Fruit fly (Drosophila melanogaster) whole organism, embryonic: Measurements from ENCODE around the gene CG34303.

Experiments used
- Atf3 ChIP-seq: fragments of 200-800 bp; sonication (Bioruptor generic); optimal IDR thresholded peaks from 3 replicates; lab custom pipeline; 2016; ENCODE audit warnings: missing biosample characterization, missing genetic modification characterization
- Atf6 ChIP-seq: fragments of 200-800 bp; sonication (Bioruptor generic); IDR thresholded peaks from 2 replicates; pipeline ENCODE4 v1.3.6; 2022; ENCODE audit warnings: missing biosample characterization, missing genetic modification characterization
- C15 ChIP-seq: fragments of 200-800 bp; sonication (Bioruptor generic); IDR thresholded peaks from 3 replicates; pipeline ENCODE4 v1.3.6; 2022; ENCODE audit warnings: missing biosample characterization, missing genetic modification characterization
- CG11093 ChIP-seq: fragments of 200-800 bp; sonication (Bioruptor generic); IDR thresholded peaks from 3 replicates; pipeline ENCODE4 v1.3.6; 2022; ENCODE audit warnings: missing biosample characterization, missing genetic modification characterization
- CG11723 ChIP-seq: fragments of 200-800 bp; sonication (Bioruptor generic); optimal IDR thresholded peaks from 2 replicates; lab custom pipeline; 2017; ENCODE audit warnings: missing biosample characterization, mild to moderate bottlenecking, missing genetic modification characterization
- CG12155 ChIP-seq: fragments of 200-800 bp; sonication (Bioruptor generic); optimal IDR thresholded peaks from 3 replicates; lab custom pipeline; 2016; ENCODE audit warnings: missing biosample characterization, missing genetic modification characterization
- CG13624 ChIP-seq: fragments of 200-800 bp; sonication (Bioruptor generic); optimal IDR thresholded peaks from 2 replicates; lab custom pipeline; 2016; ENCODE audit warnings: missing biosample characterization, missing genetic modification characterization
- CG14710 ChIP-seq: fragments of 200-800 bp; sonication (Bioruptor generic); optimal IDR thresholded peaks from 3 replicates; lab custom pipeline; 2019; ENCODE audit warnings: missing biosample characterization, mild to moderate bottlenecking, missing genetic modification characterization, moderate library complexity
- CG14965 ChIP-seq: fragments of 200-800 bp; sonication (Bioruptor generic); optimal IDR thresholded peaks from 2 replicates; lab custom pipeline; 2016; ENCODE audit warnings: missing biosample characterization, missing genetic modification characterization, borderline replicate concordance
- CG15601 ChIP-seq: fragments of 200-800 bp; sonication (Bioruptor generic); optimal IDR thresholded peaks from 3 replicates; lab custom pipeline; 2019; ENCODE audit warnings: missing biosample characterization, mild to moderate bottlenecking, missing genetic modification characterization, moderate library complexity
- CG1603 ChIP-seq: fragments of 200-800 bp; sonication (Bioruptor generic); optimal IDR thresholded peaks from 2 replicates; lab custom pipeline; 2019; ENCODE audit warnings: missing biosample characterization, mild to moderate bottlenecking, missing genetic modification characterization, moderate library complexity
- CG17802 ChIP-seq: fragments of 200-800 bp; sonication (Bioruptor generic); optimal IDR thresholded peaks from 2 replicates; lab custom pipeline; 2018; ENCODE audit warnings: missing biosample characterization, mild to moderate bottlenecking, missing genetic modification characterization, moderate library complexity
- CG2116 ChIP-seq: fragments of 200-800 bp; sonication (Bioruptor generic); optimal IDR thresholded peaks from 3 replicates; lab custom pipeline; 2018; ENCODE audit warnings: missing biosample characterization, mild to moderate bottlenecking, missing genetic modification characterization
- CG2712 ChIP-seq: fragments of 200-800 bp; optimal IDR thresholded peaks from 3 replicates; lab custom pipeline; 2019; ENCODE audit warnings: missing biosample characterization, mild to moderate bottlenecking, missing genetic modification characterization, moderate library complexity
- CG33213 ChIP-seq: fragments of 200-800 bp; sonication (Bioruptor generic); optimal IDR thresholded peaks from 3 replicates; lab custom pipeline; 2016; ENCODE audit warnings: missing biosample characterization, missing genetic modification characterization
- CG34376 ChIP-seq: fragments of 200-800 bp; sonication (Bioruptor generic); optimal IDR thresholded peaks from 2 replicates; lab custom pipeline; 2018; ENCODE audit warnings: missing biosample characterization, mild to moderate bottlenecking, missing genetic modification characterization
- CG42726 ChIP-seq: fragments of 200-800 bp; sonication (Bioruptor generic); IDR thresholded peaks from 2 replicates; pipeline ENCODE4 v1.3.6; 2022; ENCODE audit warnings: missing biosample characterization, missing genetic modification characterization; ENCODE audit not compliant: partially characterized antibody
- CG4617 ChIP-seq: fragments of 200-800 bp; sonication (Bioruptor generic); optimal IDR thresholded peaks from 3 replicates; lab custom pipeline; 2016; ENCODE audit warnings: missing biosample characterization, missing genetic modification characterization, borderline replicate concordance
- CG6654 ChIP-seq: fragments of 200-800 bp; sonication (Bioruptor generic); optimal IDR thresholded peaks from 2 replicates; lab custom pipeline; 2017; ENCODE audit warnings: missing biosample characterization, mild to moderate bottlenecking, missing genetic modification characterization
- CG6854 ChIP-seq: fragments of 200-800 bp; sonication (Bioruptor generic); optimal IDR thresholded peaks from 3 replicates; lab custom pipeline; 2017; ENCODE audit warnings: missing biosample characterization, mild to moderate bottlenecking, missing genetic modification characterization
- CG7271 ChIP-seq: fragments of 200-800 bp; sonication (Bioruptor generic); optimal IDR thresholded peaks from 2 replicates; lab custom pipeline; 2018; ENCODE audit warnings: missing biosample characterization, mild to moderate bottlenecking, missing genetic modification characterization, moderate library complexity
- CG7556 ChIP-seq: fragments of 200-800 bp; sonication (Bioruptor generic); optimal IDR thresholded peaks from 2 replicates; lab custom pipeline; 2017; ENCODE audit warnings: missing biosample characterization, mild to moderate bottlenecking, missing genetic modification characterization
- CG9727 ChIP-seq: fragments of 200-800 bp; sonication (Bioruptor generic); optimal IDR thresholded peaks from 3 replicates; lab custom pipeline; 2017; ENCODE audit warnings: missing biosample characterization, mild to moderate bottlenecking, missing genetic modification characterization
- Dad ChIP-seq: fragments of 200-800 bp; sonication (Bioruptor generic); optimal IDR thresholded peaks from 3 replicates; lab custom pipeline; 2016; ENCODE audit warnings: missing biosample characterization, missing genetic modification characterization
- Dfd ChIP-seq, 2 experiments: fragments of >200 bp; optimal IDR thresholded peaks; 2 replicates each; lab custom pipeline; 2017; ENCODE audit warnings: missing biosample characterization in 2 of 2, missing genetic modification characterization in 2 of 2
- Dip2 ChIP-seq: fragments of 200-800 bp; sonication (Bioruptor generic); IDR thresholded peaks from 2 replicates; pipeline ENCODE4 v1.3.6; 2022; ENCODE audit warnings: missing biosample characterization, missing genetic modification characterization
- Fer2 ChIP-seq: fragments of 200-800 bp; sonication (Bioruptor generic); optimal IDR thresholded peaks from 2 replicates; lab custom pipeline; 2018; ENCODE audit warnings: missing biosample characterization, mild to moderate bottlenecking, missing genetic modification characterization, moderate library complexity
- Gsc ChIP-seq: fragments of 200-800 bp; sonication (Bioruptor generic); IDR thresholded peaks from 2 replicates; pipeline ENCODE4 v1.3.6; 2022; ENCODE audit warnings: missing biosample characterization, missing genetic modification characterization
- Gug ChIP-seq: fragments of 200-800 bp; sonication (Bioruptor generic); IDR thresholded peaks from 4 replicates; pipeline ENCODE4 v1.3.6; 2022; ENCODE audit warnings: missing biosample characterization, missing genetic modification characterization
- MBD-R2 ChIP-seq: fragments of 200-800 bp; sonication (Bioruptor generic); IDR thresholded peaks from 2 replicates; pipeline ENCODE4 v1.3.6; 2022; ENCODE audit warnings: missing biosample characterization, missing genetic modification characterization
- Oaz ChIP-seq: fragments of 200-800 bp; sonication (Bioruptor generic); IDR thresholded peaks from 2 replicates; pipeline ENCODE4 v1.3.6; 2022; ENCODE audit warnings: missing biosample characterization, missing genetic modification characterization
- TFAM ChIP-seq: fragments of 200-800 bp; sonication (Bioruptor generic); optimal IDR thresholded peaks from 2 replicates; lab custom pipeline; 2017; ENCODE audit warnings: missing biosample characterization, missing genetic modification characterization, inconsistent platforms
- bigmax ChIP-seq: fragments of 200-800 bp; sonication (Bioruptor generic); optimal IDR thresholded peaks from 2 replicates; lab custom pipeline; 2018; ENCODE audit warnings: missing biosample characterization, mild to moderate bottlenecking, missing genetic modification characterization
- br ChIP-seq: fragments of >200 bp; optimal IDR thresholded peaks from 2 replicates; lab custom pipeline; 2017
- dmrt11E ChIP-seq: fragments of 200-800 bp; sonication (Bioruptor generic); optimal IDR thresholded peaks from 3 replicates; lab custom pipeline; 2018; ENCODE audit warnings: missing biosample characterization, mild to moderate bottlenecking, missing genetic modification characterization, moderate library complexity
- dmrt99B ChIP-seq: fragments of 200-800 bp; sonication (Bioruptor generic); optimal IDR thresholded peaks from 2 replicates; lab custom pipeline; 2018; ENCODE audit warnings: missing biosample characterization, mild to moderate bottlenecking, missing genetic modification characterization, moderate library complexity
- dpn ChIP-seq, 2 experiments: fragments of 200-800 bp; sonication (Bioruptor generic); optimal IDR thresholded peaks; 3 replicates each; lab custom pipeline; 2016; ENCODE audit warnings: missing biosample characterization in 2 of 2, missing genetic modification characterization in 2 of 2
- emc ChIP-seq: fragments of 200-800 bp; sonication (Bioruptor generic); optimal IDR thresholded peaks from 2 replicates; lab custom pipeline; 2016; ENCODE audit warnings: missing biosample characterization, missing genetic modification characterization
- fd3F ChIP-seq: fragments of 200-800 bp; sonication (Bioruptor generic); optimal IDR thresholded peaks from 2 replicates; lab custom pipeline; 2018; ENCODE audit warnings: missing biosample characterization, mild to moderate bottlenecking, missing genetic modification characterization, moderate library complexity
- fu2 ChIP-seq: fragments of 200-800 bp; sonication (Bioruptor generic); optimal IDR thresholded peaks from 2 replicates; lab custom pipeline; 2016; ENCODE audit warnings: missing biosample characterization, missing genetic modification characterization
- gcm2 ChIP-seq: fragments of 200-800 bp; sonication (Bioruptor generic); optimal IDR thresholded peaks from 2 replicates; lab custom pipeline; 2016; ENCODE audit warnings: missing biosample characterization, missing genetic modification characterization
- hb ChIP-seq: fragments of 200-800 bp; sonication (Bioruptor generic); IDR thresholded peaks from 3 replicates; pipeline ENCODE4 v1.3.6; 2022; ENCODE audit warnings: missing biosample characterization, missing genetic modification characterization; ENCODE audit not compliant: partially characterized antibody
- klu ChIP-seq: fragments of 200-800 bp; sonication (Bioruptor generic); IDR thresholded peaks from 2 replicates; pipeline ENCODE4 v1.3.6; 2022; ENCODE audit warnings: missing biosample characterization, missing genetic modification characterization
- lilli ChIP-seq: fragments of 200-800 bp; sonication (Bioruptor generic); optimal IDR thresholded peaks from 3 replicates; lab custom pipeline; 2016; ENCODE audit warnings: missing biosample characterization, missing genetic modification characterization
- luna ChIP-seq: fragments of 200-800 bp; sonication (Bioruptor generic); optimal IDR thresholded peaks from 2 replicates; lab custom pipeline; 2016; ENCODE audit warnings: missing biosample characterization, missing genetic modification characterization
- p53 ChIP-seq: fragments of 200-800 bp; sonication (Bioruptor generic); optimal IDR thresholded peaks from 2 replicates; lab custom pipeline; 2016; ENCODE audit warnings: missing biosample characterization, missing genetic modification characterization
- phol ChIP-seq: fragments of 200-800 bp; sonication (Bioruptor generic); optimal IDR thresholded peaks from 3 replicates; lab custom pipeline; 2018; ENCODE audit warnings: missing biosample characterization, mild to moderate bottlenecking, missing genetic modification characterization, moderate library complexity
- pum ChIP-seq: fragments of 200-800 bp; sonication (Bioruptor generic); optimal IDR thresholded peaks from 2 replicates; lab custom pipeline; 2016; ENCODE audit warnings: missing biosample characterization, missing genetic modification characterization
- sob ChIP-seq: fragments of 200-800 bp; sonication (Bioruptor generic); IDR thresholded peaks from 2 replicates; pipeline ENCODE4 v1.3.6; 2022; ENCODE audit warnings: missing biosample characterization, missing genetic modification characterization
- usp ChIP-seq: fragments of >200 bp; optimal IDR thresholded peaks from 2 replicates; lab custom pipeline; 2017; ENCODE audit warnings: missing biosample characterization, missing genetic modification characterization
- vvl ChIP-seq: fragments of 200-800 bp; sonication (Bioruptor generic); IDR thresholded peaks from 2 replicates; pipeline ENCODE4 v1.3.6; 2022; ENCODE audit warnings: missing biosample characterization, missing genetic modification characterization
- yki ChIP-seq: fragments of >200 bp; optimal IDR thresholded peaks from 3 replicates; lab custom pipeline; 2018

CG34303 gene

dm6 chr3R:10168483-10169064 is 16.9 kb upstream of the CG34303 start (continued):
- TF ChIP-seq CG33213 (GFP tag; lab: Kevin White, UChicago) (peak; percentile 31), CG11093 (GFP tag; lab: Robert Waterston, UW) (no peak), pum (no peak), CG14710 (no peak), CG42726 (GFP tag; lab: Robert Waterston, UW) (no peak), yki (no peak), Dip2 (GFP tag; lab: Robert Waterston, UW) (no peak), p53 (GFP tag; lab: Kevin White, UChicago) (no peak), phol (no peak), CG1603 (peak; percentile 68), Atf6 (GFP tag; lab: Robert Waterston, UW) (peak; percentile 57), TFAM (GFP tag; lab: Kevin White, UChicago) (no peak), CG6854 (GFP tag; lab: Kevin White, UChicago) (no peak), CG15601 (tag; lab: Kevin White, UChicago) (peak; percentile 61), CG7271 (tag; lab: Kevin White, UChicago) (no peak), CG9727 (no peak), CG6654 (no peak), MBD-R2 (no peak), CG17802 (tag; lab: Kevin White, UChicago) (no peak), dmrt11E (tag; lab: Kevin White, UChicago) (peak; percentile 55), usp (GFP tag; lab: Kevin White, UChicago) (no peak), CG4617 (GFP tag; lab: Kevin White, UChicago) (no peak), fu2 (GFP tag; lab: Kevin White, UChicago) (peak; percentile 19), CG2116 (GFP tag; lab: Kevin White, UChicago) (peak; percentile 10), fd3F (GFP tag; lab: Kevin White, UChicago) (peak; percentile 38), CG13624 (GFP tag; lab: Kevin White, UChicago) (peak; percentile 46), CG34376 (no peak), CG12155 (GFP tag; lab: Kevin White, UChicago) (peak; percentile 37), vvl (GFP tag; lab: Robert Waterston, UW) (peak; percentile 46; the same call in 1 of the 2 replicates), Dfd (GFP tag; optimal IDR thresholded peaks at IDR 0.05; lab: Kevin White, UChicago) (no peak), CG11723 (GFP tag; lab: Kevin White, UChicago) (no peak), dpn (GFP tag; optimal IDR thresholded peaks at IDR 0.05; lab: Kevin White, UChicago) (peak in 1 of 2 experiments; percentile 39), emc (GFP tag; lab: Kevin White, UChicago) (no peak), gcm2 (GFP tag; lab: Kevin White, UChicago) (peak; percentile 3), luna (GFP tag; lab: Kevin White, UChicago) (peak; percentile 42), Gug (GFP tag; lab: Robert Waterston, UW) (no peak), hb (GFP tag; lab: Robert Waterston, UW) (no peak), Fer2 (tag; lab: Kevin White, UChicago) (no peak), klu (GFP tag; lab: Robert Waterston, UW) (no peak), Gsc (no peak), C15 (no peak), CG2712 (tag; lab: Kevin White, UChicago) (no peak), br (lab: Kevin White, UChicago) (no peak), Atf3 (GFP tag; lab: Kevin White, UChicago) (no peak), Dad (no peak), CG7556 (GFP tag; lab: Kevin White, UChicago) (peak; percentile 30), Oaz (no peak), bigmax (GFP tag; lab: Kevin White, UChicago) (no peak), sob (0 out of 2 replicates have a peak, but pooled peaks have one; percentile 35), lilli (peak; percentile 48), dmrt99B (tag; lab: Kevin White, UChicago) (no peak), CG14965 (GFP tag; lab: Kevin White, UChicago) (no peak)
